Worm (Caenorhabditis elegans): ENCODE measurements around the gene K12H6.5.

DNA sequence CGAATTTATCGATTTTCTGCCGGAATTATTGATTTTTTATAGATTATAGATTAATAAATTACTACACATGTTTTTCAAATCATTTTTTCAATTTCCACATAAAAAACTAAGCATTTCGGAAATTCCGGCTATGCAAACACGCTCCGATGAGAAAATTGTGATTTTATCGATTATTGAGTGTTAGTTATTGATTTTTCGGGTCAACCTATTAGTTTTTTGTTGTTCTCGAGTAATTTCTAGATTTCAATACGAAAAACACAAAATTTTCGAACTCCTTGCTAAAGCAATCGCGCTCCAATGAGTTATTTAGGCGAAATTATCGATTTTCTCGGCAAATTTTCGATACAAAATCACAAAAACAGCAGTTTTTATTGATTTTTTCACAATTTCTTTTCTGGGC is 30.6 kb downstream of the K12H6.5 start:
- TF ChIP-seq lin-14 (GFP tag; optimal IDR thresholded peaks at IDR 0.05) = no peak
- TF ChIP-seq fos-1 (tag; optimal IDR thresholded peaks at IDR 0.05) = no peak
- TF ChIP-seq zip-4 (GFP tag; optimal IDR thresholded peaks at IDR 0.05) = no peak
- no peak for TF ChIP-seq nhr-11 (tag; optimal IDR thresholded peaks at IDR 0.05)
- TF ChIP-seq mdl-1 (tag; optimal IDR thresholded peaks at IDR 0.05) = no peak
